Worm (Caenorhabditis elegans) whole organism, L1 larva: ENCODE results near the gene M28.9.

ENCODE experiments used
- C04F5.9 ChIP-seq: sonication (generic microtip); optimal IDR thresholded peaks from 2 replicates; lab custom pipeline; 2016; ENCODE audit warnings: missing genetic modification characterization, missing compliant biosample characterization
- C16A3.4 ChIP-seq: fragments of 150-350 bp; optimal IDR thresholded peaks from 2 replicates; lab custom pipeline; 2014; ENCODE audit warnings: missing biosample characterization, missing genetic modification characterization
- C34B4.2 ChIP-seq: sonication (generic microtip); optimal IDR thresholded peaks from 2 replicates; lab custom pipeline; 2017; ENCODE audit warnings: mild to moderate bottlenecking, missing genetic modification characterization, missing compliant biosample characterization
- F16B12.6 ChIP-seq: fragments of 150-350 bp; optimal IDR thresholded peaks from 2 replicates; lab custom pipeline; 2014; ENCODE audit warnings: missing biosample characterization, missing genetic modification characterization
- Y116A8C.19 ChIP-seq: sonication (generic microtip); optimal IDR thresholded peaks from 2 replicates; lab custom pipeline; 2016; ENCODE audit warnings: missing compliant biosample characterization, missing genetic modification characterization, borderline replicate concordance
- aha-1 ChIP-seq: fragments of 150-350 bp; optimal IDR thresholded peaks from 2 replicates; lab custom pipeline; 2014; ENCODE audit warnings: missing biosample characterization, missing genetic modification characterization
- alr-1 ChIP-seq: fragments of 200-800 bp; sonication (Bioruptor generic); optimal IDR thresholded peaks from 2 replicates; lab custom pipeline; 2018; ENCODE audit warnings: borderline replicate concordance, mild to moderate bottlenecking, missing genetic modification characterization, missing compliant biosample characterization
- ama-1 ChIP-seq: fragments of 150-350 bp; optimal IDR thresholded peaks from 2 replicates; lab custom pipeline; 2014
- ceh-63 ChIP-seq: fragments of 200-800 bp; sonication (Bioruptor generic); optimal IDR thresholded peaks from 2 replicates; lab custom pipeline; 2018; ENCODE audit warnings: mild to moderate bottlenecking, missing genetic modification characterization, missing compliant biosample characterization
- ceh-8 ChIP-seq: fragments of 200-800 bp; sonication (Bioruptor generic); optimal IDR thresholded peaks from 2 replicates; lab custom pipeline; 2018; ENCODE audit warnings: mild to moderate bottlenecking, missing genetic modification characterization, moderate library complexity, missing compliant biosample characterization
- ceh-82 ChIP-seq, 3 experiments: fragments of 150-350 bp in 1 of 3; sonication (generic microtip) in 2 of 3; optimal IDR thresholded peaks; 2 replicates each; lab custom pipeline; 2014 to 2017; ENCODE audit warnings: missing biosample characterization in 3 of 3, missing genetic modification characterization in 3 of 3
- ceh-88 ChIP-seq: fragments of 200-800 bp; sonication (Bioruptor generic); IDR thresholded peaks from 2 replicates; pipeline ENCODE4 v1.3.6; 2022; ENCODE audit warnings: missing genetic modification characterization, missing compliant biosample characterization
- ceh-90 ChIP-seq: sonication (generic microtip); optimal IDR thresholded peaks from 2 replicates; lab custom pipeline; 2016; ENCODE audit warnings: missing genetic modification characterization, missing compliant biosample characterization
- dsc-1 ChIP-seq: sonication (generic microtip); optimal IDR thresholded peaks from 2 replicates; lab custom pipeline; 2016; ENCODE audit warnings: mild to moderate bottlenecking, missing genetic modification characterization, missing compliant biosample characterization
- efl-3 ChIP-seq: fragments of 200-800 bp; sonication (Bioruptor generic); optimal IDR thresholded peaks from 2 replicates; lab custom pipeline; 2018; ENCODE audit warnings: mild to moderate bottlenecking, missing genetic modification characterization, missing compliant biosample characterization
- egl-13 ChIP-seq: sonication (generic microtip); optimal IDR thresholded peaks from 2 replicates; lab custom pipeline; 2016; ENCODE audit warnings: missing genotype, missing genetic modification reagents, missing genetic modification characterization, missing compliant biosample characterization
- egl-27 ChIP-seq, 2 experiments: fragments of 150-350 bp in 1 of 2; sonication (generic microtip); optimal IDR thresholded peaks; 3 replicates each; lab custom pipeline; 2017 to 2018; ENCODE audit warnings: missing biosample characterization in 2 of 2, missing genetic modification characterization in 2 of 2, missing genetic modification reagents in 2 of 2
- fos-1 ChIP-seq: fragments of 150-350 bp; optimal IDR thresholded peaks from 2 replicates; lab custom pipeline; 2014; ENCODE audit warnings: missing biosample characterization, missing genetic modification characterization
- lin-14 ChIP-seq: fragments of 200-800 bp; sonication (Bioruptor generic); optimal IDR thresholded peaks from 2 replicates; lab custom pipeline; 2018; ENCODE audit warnings: mild to moderate bottlenecking, missing genetic modification characterization, moderate library complexity, missing compliant biosample characterization
- lin-35 ChIP-seq, 2 experiments: fragments of 150-350 bp; optimal IDR thresholded peaks; 2 replicates each; lab custom pipeline; 2014; ENCODE audit warnings: missing biosample characterization in 2 of 2, missing genetic modification characterization in 2 of 2, missing genetic modification reagents in 2 of 2
- lin-39 ChIP-seq: fragments of 150-350 bp; optimal IDR thresholded peaks from 2 replicates; lab custom pipeline; 2014; ENCODE audit warnings: missing biosample characterization, missing genetic modification reagents, missing genetic modification characterization
- lsy-2 ChIP-seq, 2 experiments: fragments of 150-350 bp; optimal IDR thresholded peaks; 2 replicates each; lab custom pipeline; 2014; ENCODE audit warnings: missing biosample characterization in 2 of 2, missing genetic modification characterization in 2 of 2
- mdl-1 ChIP-seq, 2 experiments: fragments of 150-350 bp; optimal IDR thresholded peaks; 2 replicates each; lab custom pipeline; 2014 to 2017; ENCODE audit warnings: missing biosample characterization in 2 of 2, missing genetic modification characterization in 2 of 2, inconsistent platforms in 1 of 2
- mef-2 ChIP-seq: fragments of 150-350 bp; optimal IDR thresholded peaks from 2 replicates; lab custom pipeline; 2014; ENCODE audit warnings: missing biosample characterization, missing genetic modification characterization
- nhr-71 ChIP-seq: sonication (generic microtip); optimal IDR thresholded peaks from 2 replicates; lab custom pipeline; 2016; ENCODE audit warnings: mild to moderate bottlenecking, missing genetic modification characterization, moderate library complexity, missing compliant biosample characterization
- nhr-76 ChIP-seq: sonication (generic microtip); optimal IDR thresholded peaks from 2 replicates; lab custom pipeline; 2017; ENCODE audit warnings: missing biosample characterization, missing genetic modification characterization
- nhr-90 ChIP-seq: sonication (generic microtip); optimal IDR thresholded peaks from 2 replicates; lab custom pipeline; 2016; ENCODE audit warnings: mild to moderate bottlenecking, missing genetic modification characterization, missing compliant biosample characterization; ENCODE audit not compliant: poor library complexity
- pag-3 ChIP-seq: sonication (generic microtip); optimal IDR thresholded peaks from 2 replicates; lab custom pipeline; 2017; ENCODE audit warnings: missing genetic modification characterization, mild to moderate bottlenecking, missing compliant biosample characterization, antibody characterized with exemption, borderline replicate concordance; ENCODE audit not compliant: insufficient read depth
- rnt-1 ChIP-seq: sonication (generic microtip); optimal IDR thresholded peaks from 2 replicates; lab custom pipeline; 2016; ENCODE audit warnings: mild to moderate bottlenecking, missing genetic modification characterization, moderate library complexity, missing compliant biosample characterization
- skn-1 ChIP-seq: fragments of 150-350 bp; optimal IDR thresholded peaks from 2 replicates; lab custom pipeline; 2014; ENCODE audit warnings: missing biosample characterization, missing genetic modification characterization
- sup-37 ChIP-seq: fragments of 200-800 bp; sonication (Bioruptor generic); optimal IDR thresholded peaks from 2 replicates; lab custom pipeline; 2018; ENCODE audit warnings: mild to moderate bottlenecking, missing genetic modification characterization, missing compliant biosample characterization
- tbx-2 ChIP-seq: sonication (generic microtip); optimal IDR thresholded peaks from 2 replicates; lab custom pipeline; 2016; ENCODE audit warnings: missing genetic modification characterization, missing compliant biosample characterization
- unc-130 ChIP-seq: fragments of 150-350 bp; optimal IDR thresholded peaks from 2 replicates; lab custom pipeline; 2017; ENCODE audit warnings: missing biosample characterization, missing genetic modification characterization, inconsistent platforms
- unc-30 ChIP-seq: sonication (generic microtip); optimal IDR thresholded peaks from 2 replicates; lab custom pipeline; 2017; ENCODE audit warnings: missing biosample characterization, missing genetic modification characterization
- unc-62 ChIP-seq: fragments of 150-350 bp; optimal IDR thresholded peaks from 2 replicates; lab custom pipeline; 2014; ENCODE audit warnings: missing biosample characterization, missing genetic modification reagents, missing genetic modification characterization
- vab-15 ChIP-seq: sonication (generic microtip); optimal IDR thresholded peaks from 2 replicates; lab custom pipeline; 2017; ENCODE audit warnings: missing genotype, mild to moderate bottlenecking, missing genetic modification characterization, missing compliant biosample characterization
- xbp-1 ChIP-seq: sonication (generic microtip); optimal IDR thresholded peaks from 2 replicates; lab custom pipeline; 2016; ENCODE audit warnings: missing genetic modification characterization, missing compliant biosample characterization
- zip-4 ChIP-seq: fragments of 200-800 bp; sonication (Bioruptor generic); optimal IDR thresholded peaks from 2 replicates; lab custom pipeline; 2018; ENCODE audit warnings: mild to moderate bottlenecking, missing genetic modification characterization, moderate library complexity, missing compliant biosample characterization
- ztf-4 ChIP-seq: fragments of 150-350 bp; optimal IDR thresholded peaks from 2 replicates; lab custom pipeline; 2014; ENCODE audit warnings: missing biosample characterization, missing genetic modification characterization

The M28.9 gene

DNA sequence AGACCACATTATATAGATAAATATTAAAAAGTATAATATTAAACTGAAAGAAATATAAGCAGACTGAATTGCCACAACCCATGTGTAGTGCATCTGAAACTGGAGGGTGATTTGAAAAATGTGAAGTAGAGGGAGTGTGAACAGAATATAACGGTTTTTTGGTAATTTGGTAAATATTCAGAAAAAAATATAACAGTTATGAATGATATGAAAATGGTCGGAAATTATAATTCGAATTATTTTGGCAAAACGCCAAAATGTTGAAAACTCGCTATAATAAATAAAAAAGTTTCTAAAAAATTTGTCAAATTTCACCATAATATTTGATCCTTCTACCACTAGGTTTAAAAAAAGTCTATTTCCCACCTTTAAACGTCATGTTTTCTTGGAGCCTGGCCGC lies 37.0 kb upstream of the M28.9 start, which contains the start of gene srv-2:
Gene srv-2, minus strand, starts transcription at position 101 of the 400 bp plus-strand sequence.
- TF ChIP-seq ceh-90 (no peak), nhr-76 (tag; lab: Kevin White, UChicago) (no peak), egl-27 (tag; optimal IDR thresholded peaks at IDR 0.05; lab: Kevin White, UChicago) (no peak), fos-1 (tag; lab: Kevin White, UChicago) (no peak), C34B4.2 (tag; lab: Kevin White, UChicago) (no peak), lin-14 (GFP tag; lab: Kevin White, UChicago) (no peak), ama-1 (no peak), pag-3 (no peak), alr-1 (tag; lab: Kevin White, UChicago) (no peak)

DNA sequence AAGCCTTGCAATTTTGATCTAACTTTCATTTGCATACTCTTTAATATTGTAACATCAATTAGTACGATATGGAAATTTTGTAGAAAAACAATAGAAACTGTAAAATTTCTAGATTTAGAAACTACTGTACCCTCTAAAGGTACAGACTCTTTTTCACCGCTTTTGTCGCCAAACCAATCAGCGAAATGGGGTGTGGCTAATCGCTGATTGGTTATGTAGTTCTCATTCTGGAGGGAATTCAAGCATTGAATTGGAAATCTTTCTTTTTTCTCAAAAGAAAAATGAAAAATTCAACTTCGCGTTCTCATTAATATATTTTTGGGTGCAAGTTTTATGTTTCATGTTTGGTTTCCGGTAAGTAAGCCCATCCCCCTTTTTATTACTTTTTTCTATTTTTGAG lies 35.6 kb upstream of the M28.9 start:
- no peak for TF ChIP-seq xbp-1 (tag; lab: Kevin White, UChicago)
- no peak for TF ChIP-seq unc-30 (tag; lab: Kevin White, UChicago)
- no peak for TF ChIP-seq unc-62 (GFP tag; lab: Kevin White, UChicago)
- TF ChIP-seq dsc-1 (tag; lab: Kevin White, UChicago) = no peak
- no peak for TF ChIP-seq ceh-63 (GFP tag; lab: Kevin White, UChicago)
- no peak for TF ChIP-seq zip-4 (GFP tag; lab: Kevin White, UChicago)
- TF ChIP-seq lin-39 (tag; lab: Kevin White, UChicago) = no peak
- no peak for TF ChIP-seq unc-130 (tag; lab: Kevin White, UChicago)
- TF ChIP-seq egl-27 (tag; optimal IDR thresholded peaks at IDR 0.05; lab: Kevin White, UChicago) = no peak
- TF ChIP-seq egl-13 (tag; lab: Kevin White, UChicago) = no peak
- TF ChIP-seq Y116A8C.19 = no peak
- TF ChIP-seq mef-2 = no peak
- no peak for TF ChIP-seq ceh-88 (GFP tag; lab: Robert Waterston, UW)
- no peak for TF ChIP-seq vab-15 (tag; lab: Kevin White, UChicago)
- TF ChIP-seq F16B12.6 (tag; lab: Kevin White, UChicago) = no peak

- TF ChIP-seq tbx-2 (tag; lab: Kevin White, UChicago) = no peak
- TF ChIP-seq ceh-8 (GFP tag; lab: Kevin White, UChicago) = no peak
- no peak for TF ChIP-seq nhr-71
- no peak for TF ChIP-seq lin-35 (GFP tag; optimal IDR thresholded peaks at IDR 0.05; lab: Kevin White, UChicago)
- no peak for TF ChIP-seq ceh-82 (tag; optimal IDR thresholded peaks at IDR 0.05; lab: Kevin White, UChicago)
- TF ChIP-seq F16B12.6 (tag; lab: Kevin White, UChicago) = no peak
- no peak for TF ChIP-seq ceh-88 (GFP tag; lab: Robert Waterston, UW)
- no peak for TF ChIP-seq efl-3 (GFP tag; lab: Kevin White, UChicago)
- no peak for TF ChIP-seq rnt-1 (tag; lab: Kevin White, UChicago)
- TF ChIP-seq aha-1 = no peak
- no peak for TF ChIP-seq sup-37 (GFP tag; lab: Kevin White, UChicago)
- TF ChIP-seq mdl-1 (tag; optimal IDR thresholded peaks at IDR 0.05; lab: Kevin White, UChicago) = no peak
- TF ChIP-seq ama-1 = no peak
- TF ChIP-seq ztf-4 (tag; lab: Kevin White, UChicago) = no peak
- no peak for TF ChIP-seq C04F5.9 (tag; lab: Kevin White, UChicago)
- no peak for TF ChIP-seq nhr-90 (tag; lab: Kevin White, UChicago)
- no peak for TF ChIP-seq C16A3.4
- TF ChIP-seq lsy-2 (tag; optimal IDR thresholded peaks at IDR 0.05; lab: Kevin White, UChicago) = no peak
- no peak for TF ChIP-seq nhr-76 (tag; lab: Kevin White, UChicago)
- no peak for TF ChIP-seq skn-1 (tag; lab: Kevin White, UChicago)
These were observed 33.7 kb upstream of the M28.9 start, which contains the start of gene taf-13 for ce11 chrII:10605512-10605911. TSS of gene taf-13 (minus strand) at chrII:10605612.
